Fruit fly (Drosophila melanogaster) whole organism, adult: Measurements from ENCODE around the gene CG4080.
A peak's percentile ranks its signal among the peaks of the same experiment; 100 is the strongest.

Experiments used
- CG11617 ChIP-seq: fragments of 200-800 bp; sonication (Bioruptor generic); optimal IDR thresholded peaks from 2 replicates; lab custom pipeline; 2017; ENCODE audit warnings: mild to moderate bottlenecking, missing biosample characterization, missing genetic modification reagents, missing genetic modification characterization
- CG12768 ChIP-seq: fragments of 200-800 bp; sonication (Bioruptor generic); optimal IDR thresholded peaks from 2 replicates; lab custom pipeline; 2017; ENCODE audit warnings: missing biosample characterization, missing genetic modification characterization, mild to moderate bottlenecking, moderate library complexity, missing genetic modification reagents
- CG14711 ChIP-seq: fragments of 200-800 bp; sonication (Bioruptor generic); optimal IDR thresholded peaks from 2 replicates; lab custom pipeline; 2018; ENCODE audit warnings: missing biosample characterization, mild to moderate bottlenecking, missing genetic modification characterization, moderate library complexity
- CG1620 ChIP-seq: fragments of 200-800 bp; sonication (Bioruptor generic); optimal IDR thresholded peaks from 2 replicates; lab custom pipeline; 2016; ENCODE audit warnings: missing biosample characterization, missing genetic modification characterization
- CG33017 ChIP-seq: fragments of 200-800 bp; sonication (Bioruptor generic); optimal IDR thresholded peaks from 2 replicates; lab custom pipeline; 2018; ENCODE audit warnings: missing biosample characterization, mild to moderate bottlenecking, missing genetic modification characterization, moderate library complexity
- CG5204 ChIP-seq: fragments of 200-800 bp; sonication (Bioruptor generic); optimal IDR thresholded peaks from 2 replicates; lab custom pipeline; 2016; ENCODE audit warnings: missing biosample characterization, missing genetic modification characterization
- CG7045 ChIP-seq: fragments of 200-800 bp; sonication (Bioruptor generic); optimal IDR thresholded peaks from 2 replicates; lab custom pipeline; 2017; ENCODE audit warnings: missing biosample characterization, mild to moderate bottlenecking, missing genetic modification characterization
- CG7101 ChIP-seq: fragments of 200-800 bp; sonication (Bioruptor generic); optimal IDR thresholded peaks from 2 replicates; lab custom pipeline; 2018; ENCODE audit warnings: missing biosample characterization, mild to moderate bottlenecking, missing genetic modification characterization, moderate library complexity
- Clk ChIP-seq: fragments of 200-800 bp; sonication (Bioruptor generic); optimal IDR thresholded peaks from 2 replicates; lab custom pipeline; 2017; ENCODE audit warnings: missing biosample characterization, missing genetic modification characterization
- Crg-1 ChIP-seq: fragments of 200-800 bp; sonication (Bioruptor generic); optimal IDR thresholded peaks from 2 replicates; lab custom pipeline; 2016; ENCODE audit warnings: missing biosample characterization, missing genetic modification characterization
- Hr96 ChIP-seq: fragments of 200-800 bp; sonication (Bioruptor generic); optimal IDR thresholded peaks from 2 replicates; lab custom pipeline; 2016; ENCODE audit warnings: missing biosample characterization, missing genetic modification characterization
- Mnt ChIP-seq: fragments of 200-800 bp; sonication (Bioruptor generic); optimal IDR thresholded peaks from 2 replicates; lab custom pipeline; 2016; ENCODE audit warnings: missing biosample characterization, mild to moderate bottlenecking, missing genetic modification characterization
- bab1 ChIP-seq: fragments of 200-800 bp; sonication (Bioruptor generic); optimal IDR thresholded peaks from 3 replicates; lab custom pipeline; 2019; ENCODE audit warnings: missing biosample characterization, mild to moderate bottlenecking, missing genetic modification characterization, moderate library complexity
- cic ChIP-seq: fragments of 200-800 bp; sonication (Bioruptor generic); optimal IDR thresholded peaks from 2 replicates; lab custom pipeline; 2017; ENCODE audit warnings: missing biosample characterization, mild to moderate bottlenecking, missing genetic modification characterization, moderate library complexity
- cnc ChIP-seq, 2 experiments: fragments of >200 bp; optimal IDR thresholded peaks; 2 replicates each; lab custom pipeline; 2017
- kay ChIP-seq: fragments of 200-800 bp; sonication (Bioruptor generic); peaks from one replicate; lab custom pipeline; 2016; ENCODE audit warnings: missing biosample characterization, missing genetic modification characterization, borderline replicate concordance
- ovo ChIP-seq: fragments of 200-800 bp; sonication (Bioruptor generic); optimal IDR thresholded peaks from 2 replicates; lab custom pipeline; 2016; ENCODE audit warnings: missing biosample characterization, missing genetic modification characterization
- pad ChIP-seq: fragments of 200-800 bp; sonication (Bioruptor generic); optimal IDR thresholded peaks from 3 replicates; lab custom pipeline; 2017; ENCODE audit warnings: missing biosample characterization, missing genetic modification characterization, mild to moderate bottlenecking, moderate library complexity, missing genetic modification reagents
- tj ChIP-seq: fragments of 200-800 bp; sonication (Bioruptor generic); optimal IDR thresholded peaks from 3 replicates; lab custom pipeline; 2017; ENCODE audit warnings: missing biosample characterization, mild to moderate bottlenecking, missing genetic modification characterization, moderate library complexity
- toe ChIP-seq: fragments of 200-800 bp; sonication (Bioruptor generic); optimal IDR thresholded peaks from 2 replicates; lab custom pipeline; 2016; ENCODE audit warnings: missing biosample characterization, missing genetic modification characterization

CG4080 gene

dm6 chr3L:9376573-9376972 is 22.5 kb downstream of the CG4080 start:
- peak; percentile 63 for TF ChIP-seq Clk (GFP tag; lab: Kevin White, UChicago)
- no peak for TF ChIP-seq pad

dm6 chr3L:9375130-9375529 is 23.9 kb downstream of the CG4080 start, which contains the start of gene CG4461:
Gene CG4461 (plus strand): TSS chr3L:9375430.
- TF ChIP-seq ovo (GFP tag; lab: Kevin White, UChicago), result no peak
- TF ChIP-seq CG5204 (GFP tag; lab: Kevin White, UChicago), result no peak
- no peak for TF ChIP-seq pad
- TF ChIP-seq CG1620 (GFP tag; lab: Kevin White, UChicago), result no peak
- no peak for TF ChIP-seq CG14711 (tag; lab: Kevin White, UChicago)
- TF ChIP-seq tj, result no peak

- peak; percentile 71 for TF ChIP-seq CG33017 (tag; lab: Kevin White, UChicago)
- TF ChIP-seq bab1 (GFP tag; lab: Kevin White, UChicago), result peak; percentile 30
- TF ChIP-seq CG14711 (tag; lab: Kevin White, UChicago), result peak; percentile 64
- peak; percentile 51 for TF ChIP-seq CG12768 (GFP tag; lab: Kevin White, UChicago)
- TF ChIP-seq Crg-1 (GFP tag; lab: Kevin White, UChicago), result peak; percentile 1
- TF ChIP-seq CG7045 (GFP tag; lab: Kevin White, UChicago), result peak; percentile 74
- TF ChIP-seq CG5204 (GFP tag; lab: Kevin White, UChicago), result no peak
- peak; percentile 17 for TF ChIP-seq Mnt (GFP tag; lab: Kevin White, UChicago)
- TF ChIP-seq cic (GFP tag; lab: Kevin White, UChicago), result peak; percentile 23
- peak; percentile 73 for TF ChIP-seq CG11617 (GFP tag; lab: Kevin White, UChicago)
- peak; percentile 58 for TF ChIP-seq CG7101
- TF ChIP-seq pad, result peak; percentile 46
- TF ChIP-seq toe (GFP tag; lab: Kevin White, UChicago), result no peak
- TF ChIP-seq tj, result peak; percentile 35
- TF ChIP-seq CG1620 (GFP tag; lab: Kevin White, UChicago), result no peak
- peak; percentile 50 for TF ChIP-seq Clk (GFP tag; lab: Kevin White, UChicago)
Observed at dm6 chr3L:9373374-9374004, 25.5 kb downstream of the CG4080 start.

dm6 chr3L:9372278-9372975 is 26.6 kb downstream of the CG4080 start, which contains the start of the genes Hsp67Bc, CG4456 and Hsp22:
Gene Hsp67Bc (minus strand): TSS chr3L:9372497.
Gene CG4456 (plus strand): TSS chr3L:9372722.
Gene Hsp22 (plus strand): TSS chr3L:9372931.
- no peak for TF ChIP-seq CG11617 (GFP tag; lab: Kevin White, UChicago)
- TF ChIP-seq toe (GFP tag; lab: Kevin White, UChicago), result no peak
- TF ChIP-seq cnc (optimal IDR thresholded peaks at IDR 0.05; lab: Kevin White, UChicago), result no peak
- TF ChIP-seq kay, result no peak
- TF ChIP-seq CG5204 (GFP tag; lab: Kevin White, UChicago), result no peak
- no peak for TF ChIP-seq pad
- TF ChIP-seq Crg-1 (GFP tag; lab: Kevin White, UChicago), result no peak
- TF ChIP-seq CG33017 (tag; lab: Kevin White, UChicago), result no peak
- TF ChIP-seq CG7101, result no peak
- no peak for TF ChIP-seq Clk (GFP tag; lab: Kevin White, UChicago)
- TF ChIP-seq CG14711 (tag; lab: Kevin White, UChicago), result no peak
- peak; percentile 39 for TF ChIP-seq cic (GFP tag; lab: Kevin White, UChicago)
- TF ChIP-seq CG7045 (GFP tag; lab: Kevin White, UChicago), result no peak
- no peak for TF ChIP-seq Mnt (GFP tag; lab: Kevin White, UChicago)
- no peak for TF ChIP-seq bab1 (GFP tag; lab: Kevin White, UChicago)
- no peak for TF ChIP-seq Hr96 (GFP tag; lab: Kevin White, UChicago)
- TF ChIP-seq CG1620 (GFP tag; lab: Kevin White, UChicago), result no peak
- TF ChIP-seq ovo (GFP tag; lab: Kevin White, UChicago), result peak; percentile 19
- TF ChIP-seq CG12768 (GFP tag; lab: Kevin White, UChicago), result peak; percentile 33
- no peak for TF ChIP-seq tj

- TF ChIP-seq ovo (GFP tag; lab: Kevin White, UChicago) (no peak), CG11617 (GFP tag; lab: Kevin White, UChicago) (peak; percentile 48), Crg-1 (GFP tag; lab: Kevin White, UChicago) (peak; percentile 12), Clk (GFP tag; lab: Kevin White, UChicago) (peak; percentile 22), Mnt (GFP tag; lab: Kevin White, UChicago) (peak; percentile 40), pad (peak; percentile 18), CG7101 (peak; percentile 61), kay (peak; percentile 88), tj (peak; percentile 88), cnc (optimal IDR thresholded peaks at IDR 0.05; lab: Kevin White, UChicago) (no peak), toe (GFP tag; lab: Kevin White, UChicago) (no peak), CG14711 (tag; lab: Kevin White, UChicago) (peak; percentile 49), bab1 (GFP tag; lab: Kevin White, UChicago) (peak; percentile 56), CG7045 (GFP tag; lab: Kevin White, UChicago) (no peak)
Observed at dm6 chr3L:9370907-9371365, 28.1 kb downstream of the CG4080 start, which contains the start of gene Fdx1. Gene Fdx1 (minus strand): TSS chr3L:9371238.

dm6 chr3L:9368665-9369064 is 30.4 kb downstream of the CG4080 start:
- TF ChIP-seq Hr96 (GFP tag; lab: Kevin White, UChicago), result no peak
- no peak for TF ChIP-seq bab1 (GFP tag; lab: Kevin White, UChicago)
- TF ChIP-seq kay, result no peak
- TF ChIP-seq Mnt (GFP tag; lab: Kevin White, UChicago), result no peak
- TF ChIP-seq CG7101, result no peak
- no peak for TF ChIP-seq CG14711 (tag; lab: Kevin White, UChicago)
- no peak for TF ChIP-seq CG1620 (GFP tag; lab: Kevin White, UChicago)
